Worm (Caenorhabditis elegans): ENCODE data around the gene cid-1.

- TF ChIP-seq ceh-28 (tag; optimal IDR thresholded peaks at IDR 0.05) (no peak), nhr-28 (tag; optimal IDR thresholded peaks at IDR 0.05) (no peak), egl-27 (tag; optimal IDR thresholded peaks at IDR 0.05) (no peak), unc-62 (GFP tag; optimal IDR thresholded peaks at IDR 0.05 in 1 of 2) (peak in 1 of 2 experiments; percentile 61), unc-62 (tag; optimal IDR thresholded peaks at IDR 0.05) (no peak), daf-12 (tag; optimal IDR thresholded peaks at IDR 0.05) (no peak)
Measured at ce11 chrIII:5124385-5124784, 49.3 kb upstream of the cid-1 start.
